Worm (Caenorhabditis elegans) whole organism, late embryonic: ENCODE data around the gene rabr-1.

Experiments
- ceh-30 ChIP-seq: fragments of 150-350 bp; optimal IDR thresholded peaks from 2 replicates; lab custom pipeline; 2014; ENCODE audit warnings: missing biosample characterization, missing genetic modification characterization
- ceh-6 ChIP-seq: fragments of 200-800 bp; sonication (Bioruptor generic); optimal IDR thresholded peaks from 2 replicates; lab custom pipeline; 2018; ENCODE audit warnings: mild to moderate bottlenecking, missing genetic modification characterization, missing compliant biosample characterization
- che-1 ChIP-seq: sonication (generic microtip); optimal IDR thresholded peaks from 2 replicates; lab custom pipeline; 2016; ENCODE audit warnings: mild to moderate bottlenecking, missing genetic modification characterization, missing compliant biosample characterization
- hlh-30 ChIP-seq: sonication (generic microtip); optimal IDR thresholded peaks from 2 replicates; lab custom pipeline; 2017; ENCODE audit warnings: antibody characterized with exemption, missing genetic modification characterization, missing compliant biosample characterization; ENCODE audit not compliant: insufficient read depth
- hlh-6 ChIP-seq: sonication (generic microtip); optimal IDR thresholded peaks from 2 replicates; lab custom pipeline; 2016; ENCODE audit warnings: missing genotype, missing genetic modification characterization, missing compliant biosample characterization
- hlh-8 ChIP-seq: sonication (generic microtip); optimal IDR thresholded peaks from 2 replicates; lab custom pipeline; 2016; ENCODE audit warnings: missing genotype, missing genetic modification characterization, missing compliant biosample characterization
- nhr-11 ChIP-seq: fragments of 150-350 bp; optimal IDR thresholded peaks from 2 replicates; lab custom pipeline; 2014; ENCODE audit warnings: missing biosample characterization, missing genetic modification characterization
- nhr-232 ChIP-seq: sonication (generic microtip); optimal IDR thresholded peaks from 2 replicates; lab custom pipeline; 2016; ENCODE audit warnings: missing genetic modification characterization, missing compliant biosample characterization
- pqm-1 ChIP-seq: sonication (generic microtip); optimal IDR thresholded peaks from 2 replicates; lab custom pipeline; 2016; ENCODE audit warnings: missing genetic modification characterization, missing compliant biosample characterization
- sox-4 ChIP-seq: sonication (generic microtip); optimal IDR thresholded peaks from 2 replicates; lab custom pipeline; 2017; ENCODE audit warnings: mild to moderate bottlenecking, missing genetic modification characterization, inconsistent platforms, missing compliant biosample characterization
- unc-42 ChIP-seq: sonication (generic microtip); optimal IDR thresholded peaks from 2 replicates; lab custom pipeline; 2016; ENCODE audit warnings: missing genotype, missing genetic modification characterization, missing compliant biosample characterization
- unc-55 ChIP-seq: sonication (generic microtip); optimal IDR thresholded peaks from 2 replicates; lab custom pipeline; 2017; ENCODE audit warnings: missing biosample characterization, missing genetic modification reagents, missing genetic modification characterization

DNA sequence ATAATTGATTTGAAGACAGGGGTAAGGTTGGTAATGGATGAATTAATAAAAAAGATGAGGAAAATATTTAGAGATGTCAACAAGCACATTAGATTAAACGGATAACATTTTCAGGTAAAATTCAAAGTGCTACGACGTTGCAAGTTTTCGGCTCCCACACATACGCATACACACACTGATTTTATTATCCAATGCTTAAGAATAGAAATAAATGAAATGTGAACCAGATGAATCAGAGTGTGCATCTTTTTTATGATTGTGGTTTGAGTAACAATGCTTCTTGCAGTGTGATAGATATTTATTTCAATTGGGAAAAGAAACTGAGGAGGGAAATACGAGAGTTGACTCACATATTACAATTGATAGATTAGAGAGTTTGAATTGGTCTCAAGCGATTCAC is 42.7 kb downstream of the rabr-1 start:
- TF ChIP-seq hlh-30 (tag; lab: Kevin White, UChicago) (no peak), pqm-1 (tag; lab: Kevin White, UChicago) (no peak), nhr-11 (tag; lab: Kevin White, UChicago) (no peak), unc-42 (tag; lab: Kevin White, UChicago) (no peak), hlh-6 (tag; lab: Kevin White, UChicago) (no peak), unc-55 (GFP tag; lab: Kevin White, UChicago) (no peak), che-1 (no peak), nhr-232 (tag; lab: Kevin White, UChicago) (no peak), hlh-8 (tag; lab: Kevin White, UChicago) (peak; percentile 2), sox-4 (tag; lab: Kevin White, UChicago) (no peak), ceh-6 (no peak), ceh-30 (no peak)
